Fruit fly (Drosophila melanogaster): ENCODE measurements around the gene CG3061.

dm6 chr3R:14009643-14010042 lies 22.5 kb upstream of the CG3061 start:
- no peak for TF ChIP-seq Mnt (GFP tag; optimal IDR thresholded peaks at IDR 0.05)
- no peak for TF ChIP-seq CG7045 (GFP tag; optimal IDR thresholded peaks at IDR 0.05)
- TF ChIP-seq bab1 (GFP tag; optimal IDR thresholded peaks at IDR 0.05): no peak
- no peak for TF ChIP-seq cnc (optimal IDR thresholded peaks at IDR 0.05)

Measured in whole organism, adult.